Worm (Caenorhabditis elegans) whole organism, young adult: ENCODE data around the gene F58E6.4.

Experiments
- B0336.3 ChIP-seq: fragments of 200-800 bp; sonication (Bioruptor generic); IDR thresholded peaks from 2 replicates; pipeline ENCODE4 v1.3.6; 2022; ENCODE audit warnings: missing genetic modification characterization, missing compliant biosample characterization
- F55B11.4 ChIP-seq: sonication (generic microtip); optimal IDR thresholded peaks from 2 replicates; lab custom pipeline; 2016; ENCODE audit warnings: missing compliant biosample characterization, missing genetic modification characterization, borderline replicate concordance; ENCODE audit not compliant: insufficient read depth
- F57A8.1 ChIP-seq: fragments of 200-800 bp; sonication (Bioruptor generic); optimal IDR thresholded peaks from 2 replicates; lab custom pipeline; 2018; ENCODE audit warnings: mild to moderate bottlenecking, missing genetic modification characterization, moderate library complexity, missing compliant biosample characterization
- F57C9.4 ChIP-seq: sonication (generic microtip); optimal IDR thresholded peaks from 2 replicates; lab custom pipeline; 2017; ENCODE audit warnings: mild to moderate bottlenecking, missing genetic modification characterization, missing compliant biosample characterization
- Y56A3A.18 ChIP-seq: fragments of 200-800 bp; sonication (Bioruptor generic); IDR thresholded peaks from 2 replicates; pipeline ENCODE4 v1.3.6; 2022; ENCODE audit warnings: missing genetic modification reagents, missing genetic modification characterization, missing compliant biosample characterization
- Y79H2A.3 ChIP-seq: fragments of 200-800 bp; sonication (Bioruptor generic); conservative IDR thresholded peaks from 2 replicates; pipeline ENCODE4 v1.3.6; 2022; ENCODE audit warnings: missing genetic modification reagents, missing genetic modification characterization, missing compliant biosample characterization
- ama-1 ChIP-seq, 3 experiments: fragments of 150-350 bp in 1 of 3; sonication (generic microtip) in 2 of 3; optimal IDR thresholded peaks; 2 replicates each; lab custom pipeline; 2014 to 2018; ENCODE audit warnings: missing biosample characterization in 2 of 3, missing genetic modification characterization in 2 of 3, missing genetic modification reagents in 2 of 3
- ceh-27 ChIP-seq: fragments of 200-800 bp; sonication (Bioruptor generic); optimal IDR thresholded peaks from 2 replicates; lab custom pipeline; 2018; ENCODE audit warnings: mild to moderate bottlenecking, missing genetic modification characterization, moderate library complexity, missing compliant biosample characterization
- ceh-40 ChIP-seq: fragments of 200-800 bp; sonication (Bioruptor generic); IDR thresholded peaks from 2 replicates; pipeline ENCODE4 v1.3.6; 2022; ENCODE audit warnings: missing genetic modification characterization, missing compliant biosample characterization
- ceh-79 ChIP-seq: sonication (generic microtip); optimal IDR thresholded peaks from 2 replicates; lab custom pipeline; 2017; ENCODE audit warnings: mild to moderate bottlenecking, missing genetic modification characterization, missing compliant biosample characterization
- chd-7 ChIP-seq: sonication (generic microtip); optimal IDR thresholded peaks from 2 replicates; lab custom pipeline; 2016; ENCODE audit warnings: mild to moderate bottlenecking, missing genetic modification characterization, moderate library complexity, missing compliant biosample characterization
- egrh-3 ChIP-seq: fragments of 200-800 bp; sonication (Bioruptor generic); IDR thresholded peaks from 2 replicates; pipeline ENCODE4 v1.3.6; 2022; ENCODE audit warnings: missing genetic modification reagents, missing genetic modification characterization, missing compliant biosample characterization
- ekl-4 ChIP-seq: fragments of 200-800 bp; sonication (Bioruptor generic); IDR thresholded peaks from 2 replicates; pipeline ENCODE4 v1.3.6; 2022; ENCODE audit warnings: missing genetic modification reagents, missing genetic modification characterization, missing compliant biosample characterization
- ets-4 ChIP-seq: fragments of 200-800 bp; sonication (Bioruptor generic); optimal IDR thresholded peaks from 2 replicates; lab custom pipeline; 2018; ENCODE audit warnings: mild to moderate bottlenecking, missing genetic modification characterization, missing compliant biosample characterization
- him-1 ChIP-seq: sonication (generic microtip); optimal IDR thresholded peaks from 2 replicates; lab custom pipeline; 2016; ENCODE audit warnings: missing genotype, missing genetic modification reagents, missing genetic modification characterization, missing compliant biosample characterization
- hlh-12 ChIP-seq: sonication (generic microtip); optimal IDR thresholded peaks from 2 replicates; lab custom pipeline; 2016; ENCODE audit warnings: missing genetic modification characterization, missing compliant biosample characterization
- hmg-1.2 ChIP-seq: fragments of 200-800 bp; sonication (Bioruptor generic); IDR thresholded peaks from 2 replicates; pipeline ENCODE4 v1.3.6; 2022; ENCODE audit warnings: missing genetic modification reagents, missing genetic modification characterization, missing compliant biosample characterization
- let-607 ChIP-seq, 2 experiments: fragments of 200-800 bp in 1 of 2; sonication (Bioruptor generic) in 1 of 2; sonication (generic microtip) in 1 of 2; optimal IDR thresholded peaks; 2 replicates each; lab custom pipeline; 2016 to 2018; ENCODE audit warnings: mild to moderate bottlenecking in 2 of 2, missing compliant biosample characterization in 2 of 2, missing genetic modification characterization in 2 of 2, moderate library complexity in 2 of 2, missing genotype in 1 of 2
- madf-8 ChIP-seq: fragments of 200-800 bp; sonication (Bioruptor generic); conservative IDR thresholded peaks from 2 replicates; pipeline ENCODE4 v1.3.6; 2022; ENCODE audit warnings: missing genetic modification reagents, missing genetic modification characterization, missing compliant biosample characterization
- mes-4 ChIP-seq: sonication (generic microtip); optimal IDR thresholded peaks from 2 replicates; lab custom pipeline; 2016; ENCODE audit warnings: missing genotype, missing genetic modification characterization, missing compliant biosample characterization
- nfyb-1 ChIP-seq: fragments of 200-800 bp; sonication (Bioruptor generic); IDR thresholded peaks from 2 replicates; pipeline ENCODE4 v1.3.6; 2022; ENCODE audit warnings: missing genetic modification reagents, missing genetic modification characterization, missing compliant biosample characterization
- nhr-179 ChIP-seq: sonication (generic microtip); optimal IDR thresholded peaks from 2 replicates; lab custom pipeline; 2016; ENCODE audit warnings: mild to moderate bottlenecking, missing genetic modification characterization, missing compliant biosample characterization
- nhr-27 ChIP-seq: fragments of 200-800 bp; sonication (Bioruptor generic); optimal IDR thresholded peaks from 2 replicates; lab custom pipeline; 2018; ENCODE audit warnings: mild to moderate bottlenecking, missing genetic modification characterization, moderate library complexity, missing compliant biosample characterization
- pbrm-1 ChIP-seq: fragments of 200-800 bp; sonication (Bioruptor generic); IDR thresholded peaks from 2 replicates; pipeline ENCODE4 v1.3.6; 2022; ENCODE audit warnings: missing genetic modification reagents, missing genetic modification characterization, missing compliant biosample characterization
- pha-4 ChIP-seq: fragments of 150-350 bp; sonication (generic microtip); optimal IDR thresholded peaks from 2 replicates; lab custom pipeline; 2014; ENCODE audit warnings: missing biosample characterization, missing genetic modification reagents, missing genetic modification characterization
- rec-8 ChIP-seq, 2 experiments: sonication (generic microtip); optimal IDR thresholded peaks; 2 replicates each; lab custom pipeline; 2016; ENCODE audit warnings: mild to moderate bottlenecking in 2 of 2, missing genetic modification characterization in 2 of 2, missing genetic modification reagents in 2 of 2, missing genotype in 2 of 2, missing biosample characterization in 1 of 2, missing compliant biosample characterization in 1 of 2, moderate library complexity in 1 of 2
- snpc-1.1 ChIP-seq: sonication (generic microtip); optimal IDR thresholded peaks from 2 replicates; lab custom pipeline; 2017; ENCODE audit warnings: missing genetic modification characterization, mild to moderate bottlenecking, missing compliant biosample characterization, antibody characterized with exemption, moderate library complexity, missing genotype, missing genetic modification reagents; ENCODE audit not compliant: insufficient read depth
- snpc-1.3 ChIP-seq: sonication (generic microtip); optimal IDR thresholded peaks from 2 replicates; lab custom pipeline; 2017; ENCODE audit warnings: missing genetic modification characterization, mild to moderate bottlenecking, missing compliant biosample characterization, antibody characterized with exemption, moderate library complexity, missing genotype, missing genetic modification reagents; ENCODE audit not compliant: insufficient read depth
- somi-1 ChIP-seq: fragments of 200-800 bp; sonication (Bioruptor generic); optimal IDR thresholded peaks from 2 replicates; lab custom pipeline; 2018; ENCODE audit warnings: mild to moderate bottlenecking, missing genetic modification characterization, missing compliant biosample characterization
- tbx-9 ChIP-seq: sonication (generic microtip); optimal IDR thresholded peaks from 2 replicates; lab custom pipeline; 2016; ENCODE audit warnings: borderline replicate concordance, missing genetic modification characterization, inconsistent platforms, missing compliant biosample characterization
- unc-130 ChIP-seq: sonication (generic microtip); optimal IDR thresholded peaks from 2 replicates; lab custom pipeline; 2016; ENCODE audit warnings: missing genetic modification reagents, missing genetic modification characterization, missing compliant biosample characterization
- zfh-2 ChIP-seq: fragments of 200-800 bp; sonication (Bioruptor generic); conservative IDR thresholded peaks from 2 replicates; pipeline ENCODE4 v1.3.6; 2022; ENCODE audit warnings: missing genetic modification reagents, missing genetic modification characterization, missing compliant biosample characterization
- ztf-22 ChIP-seq: fragments of 200-800 bp; sonication (Bioruptor generic); optimal IDR thresholded peaks from 2 replicates; lab custom pipeline; 2018; ENCODE audit warnings: mild to moderate bottlenecking, missing genetic modification characterization, moderate library complexity, missing compliant biosample characterization
- ztf-25 ChIP-seq: fragments of 200-800 bp; sonication (Bioruptor generic); IDR thresholded peaks from 2 replicates; pipeline ENCODE4 v1.3.6; 2022; ENCODE audit warnings: missing genetic modification reagents, missing genetic modification characterization, missing compliant biosample characterization
- ztf-28 ChIP-seq: fragments of 200-800 bp; sonication (Bioruptor generic); IDR thresholded peaks from 2 replicates; pipeline ENCODE4 v1.3.6; 2022; ENCODE audit warnings: missing genetic modification reagents, missing genetic modification characterization, missing compliant biosample characterization

The F58E6.4 gene

ce11 chrV:9750308-9750707 is at the start of gene F58E6.4:
F58E6.4 (minus strand) TSS chrV:9750408.
- TF ChIP-seq snpc-1.3 (tag; lab: Kevin White, UChicago) (no peak), Y56A3A.18 (GFP tag; lab: Robert Waterston, UW) (no peak), F57A8.1 (GFP tag; lab: Kevin White, UChicago) (no peak), Y79H2A.3 (GFP tag; lab: Robert Waterston, UW) (no peak), chd-7 (tag; lab: Kevin White, UChicago) (no peak), F57C9.4 (tag; lab: Kevin White, UChicago) (no peak), nhr-179 (tag; lab: Kevin White, UChicago) (no peak), unc-130 (no peak)

ce11 chrV:9799076-9799475 is 48.9 kb upstream of the F58E6.4 start, which contains the start of gene F46B6.13:
F46B6.13 (minus strand) TSS chrV:9799176.
- no peak for TF ChIP-seq ama-1 (optimal IDR thresholded peaks at IDR 0.05; lab: Kevin White, UChicago)
- no peak for TF ChIP-seq ama-1 (GFP tag; optimal IDR thresholded peaks at IDR 0.05; lab: Kevin White, UChicago)
- no peak for TF ChIP-seq chd-7 (tag; lab: Kevin White, UChicago)
- no peak for TF ChIP-seq ceh-27
- no peak for TF ChIP-seq F55B11.4 (tag; lab: Kevin White, UChicago)
- no peak for TF ChIP-seq ceh-40 (GFP tag; lab: Robert Waterston, UW)
- TF ChIP-seq him-1 (tag; lab: Kevin White, UChicago): no peak
- TF ChIP-seq B0336.3: no peak
- no peak for TF ChIP-seq nhr-27 (tag; lab: Kevin White, UChicago)
- no peak for TF ChIP-seq ceh-79 (tag; lab: Kevin White, UChicago)
- no peak for TF ChIP-seq pha-4 (tag; lab: Kevin White, UChicago)
- TF ChIP-seq madf-8 (GFP tag; lab: Robert Waterston, UW): no peak
- no peak for TF ChIP-seq zfh-2 (GFP tag; lab: Robert Waterston, UW)
- TF ChIP-seq hlh-12: no peak

- no peak for TF ChIP-seq ceh-40 (GFP tag; lab: Robert Waterston, UW)
- TF ChIP-seq snpc-1.1 (tag; lab: Kevin White, UChicago): no peak
- no peak for TF ChIP-seq ztf-22 (GFP tag; lab: Kevin White, UChicago)
- TF ChIP-seq rec-8 (tag; optimal IDR thresholded peaks at IDR 0.05; lab: Kevin White, UChicago): no peak
- TF ChIP-seq F57A8.1 (GFP tag; lab: Kevin White, UChicago): no peak
- TF ChIP-seq egrh-3 (GFP tag; lab: Robert Waterston, UW): no peak
- TF ChIP-seq ekl-4: no peak
- TF ChIP-seq mes-4 (tag; lab: Kevin White, UChicago): no peak
- TF ChIP-seq ets-4 (GFP tag; lab: Kevin White, UChicago): no peak
- TF ChIP-seq hmg-1.2: no peak
- TF ChIP-seq ztf-28: no peak
- no peak for TF ChIP-seq nfyb-1 (GFP tag; lab: Robert Waterston, UW)
- TF ChIP-seq ceh-79 (tag; lab: Kevin White, UChicago): no peak
- no peak for TF ChIP-seq tbx-9 (tag; lab: Kevin White, UChicago)
- no peak for TF ChIP-seq pbrm-1 (GFP tag; lab: Robert Waterston, UW)
- no peak for TF ChIP-seq unc-130
- TF ChIP-seq somi-1 (GFP tag; lab: Kevin White, UChicago): no peak
- TF ChIP-seq F57C9.4 (tag; lab: Kevin White, UChicago): no peak
- TF ChIP-seq ztf-25 (GFP tag; lab: Robert Waterston, UW): no peak
- TF ChIP-seq let-607 (tag; optimal IDR thresholded peaks at IDR 0.05; lab: Kevin White, UChicago): no peak
- TF ChIP-seq, all 124 proteins: peak for 0
Observed at ce11 chrV:9798212-9798611, 48.0 kb upstream of the F58E6.4 start.
